Fruit fly (Drosophila melanogaster) whole organism, embryonic: ENCODE results near the gene trx.

Experiments
- Bteb2 ChIP-seq: fragments of 200-800 bp; sonication (Bioruptor generic); optimal IDR thresholded peaks from 2 replicates; lab custom pipeline; 2016; ENCODE audit warnings: missing biosample characterization, missing genetic modification characterization
- CG11560 ChIP-seq: fragments of 200-800 bp; sonication (Bioruptor generic); IDR thresholded peaks from 3 replicates; pipeline ENCODE4 v1.3.6; 2022; ENCODE audit warnings: missing biosample characterization, missing genetic modification characterization
- CG13123 ChIP-seq: fragments of 200-800 bp; sonication (Bioruptor generic); optimal IDR thresholded peaks from 2 replicates; lab custom pipeline; 2016; ENCODE audit warnings: missing biosample characterization, missing genetic modification characterization
- CG13287 ChIP-seq: fragments of 200-800 bp; sonication (Bioruptor generic); IDR thresholded peaks from 2 replicates; pipeline ENCODE4 v1.3.6; 2022; ENCODE audit warnings: missing biosample characterization, missing genetic modification characterization; ENCODE audit not compliant: partially characterized antibody
- CG15269 ChIP-seq: fragments of 200-800 bp; sonication (Bioruptor generic); optimal IDR thresholded peaks from 2 replicates; lab custom pipeline; 2018; ENCODE audit warnings: missing biosample characterization, mild to moderate bottlenecking, missing genetic modification characterization, moderate library complexity
- CG16815 ChIP-seq: fragments of 200-800 bp; sonication (Bioruptor generic); optimal IDR thresholded peaks from 3 replicates; lab custom pipeline; 2017; ENCODE audit warnings: missing biosample characterization, mild to moderate bottlenecking, missing genetic modification characterization
- CG17186 ChIP-seq: fragments of 200-800 bp; sonication (Bioruptor generic); optimal IDR thresholded peaks from 3 replicates; lab custom pipeline; 2017; ENCODE audit warnings: missing biosample characterization, missing genetic modification reagents, missing genetic modification characterization
- CG18764 ChIP-seq: fragments of 200-800 bp; sonication (Bioruptor generic); optimal IDR thresholded peaks from 3 replicates; lab custom pipeline; 2016; ENCODE audit warnings: missing biosample characterization, missing genetic modification characterization
- CG30020 ChIP-seq: fragments of 200-800 bp; optimal IDR thresholded peaks from 2 replicates; lab custom pipeline; 2019; ENCODE audit warnings: missing biosample characterization, mild to moderate bottlenecking, missing genetic modification characterization, moderate library complexity
- CG4282 ChIP-seq: fragments of 200-800 bp; sonication (Bioruptor generic); optimal IDR thresholded peaks from 2 replicates; lab custom pipeline; 2016; ENCODE audit warnings: missing biosample characterization, missing genetic modification characterization
- CG8944 ChIP-seq: fragments of 200-800 bp; sonication (Bioruptor generic); optimal IDR thresholded peaks from 3 replicates; lab custom pipeline; 2016; ENCODE audit warnings: missing biosample characterization, missing genetic modification characterization
- CTCF ChIP-seq: fragments of 200-800 bp; sonication (Bioruptor generic); optimal IDR thresholded peaks from 2 replicates; lab custom pipeline; 2017; ENCODE audit warnings: missing biosample characterization, mild to moderate bottlenecking, missing genetic modification characterization, moderate library complexity
- D19A ChIP-seq: fragments of 200-800 bp; optimal IDR thresholded peaks from 3 replicates; lab custom pipeline; 2019; ENCODE audit warnings: missing biosample characterization, mild to moderate bottlenecking, missing genetic modification characterization, moderate library complexity
- Dp ChIP-seq: fragments of 200-800 bp; sonication (Bioruptor generic); optimal IDR thresholded peaks from 2 replicates; lab custom pipeline; 2018; ENCODE audit warnings: missing biosample characterization, mild to moderate bottlenecking, missing genetic modification characterization, moderate library complexity
- E2f2 ChIP-seq: fragments of 200-800 bp; sonication (Bioruptor generic); IDR thresholded peaks from 2 replicates; pipeline ENCODE4 v1.3.6; 2022; ENCODE audit warnings: missing biosample characterization, missing genetic modification characterization
- Ets65A ChIP-seq: fragments of 200-800 bp; sonication (Bioruptor generic); peaks from one replicate; lab custom pipeline; 2016; ENCODE audit warnings: missing biosample characterization, missing genetic modification characterization
- Fer1 ChIP-seq: fragments of 200-800 bp; sonication (Bioruptor generic); optimal IDR thresholded peaks from 2 replicates; lab custom pipeline; 2017; ENCODE audit warnings: missing biosample characterization, mild to moderate bottlenecking, missing genetic modification characterization
- Myb ChIP-seq: fragments of 200-800 bp; sonication (Bioruptor generic); optimal IDR thresholded peaks from 2 replicates; lab custom pipeline; 2016; ENCODE audit warnings: missing biosample characterization, missing genetic modification characterization
- NFAT ChIP-seq: fragments of 200-800 bp; sonication (Bioruptor generic); IDR thresholded peaks from 2 replicates; pipeline ENCODE4 v1.3.6; 2022; ENCODE audit warnings: missing biosample characterization, missing genetic modification characterization
- Ssrp ChIP-seq: fragments of 200-800 bp; sonication (Bioruptor generic); optimal IDR thresholded peaks from 2 replicates; lab custom pipeline; 2018; ENCODE audit warnings: missing biosample characterization, mild to moderate bottlenecking, missing genetic modification characterization, moderate library complexity
- az2 ChIP-seq: fragments of 200-800 bp; sonication (Bioruptor generic); optimal IDR thresholded peaks from 3 replicates; lab custom pipeline; 2016; ENCODE audit warnings: missing biosample characterization, missing genetic modification characterization
- cad ChIP-seq: fragments of >200 bp; optimal IDR thresholded peaks from 2 replicates; lab custom pipeline; 2017; ENCODE audit warnings: missing biosample characterization, missing genetic modification characterization
- chif ChIP-seq, 2 experiments: fragments of 200-800 bp; sonication (Bioruptor generic); optimal IDR thresholded peaks; 3 replicates each; lab custom pipeline; 2016; ENCODE audit warnings: missing biosample characterization in 2 of 2, missing genetic modification characterization in 2 of 2
- crp ChIP-seq, 2 experiments: fragments of 200-800 bp; sonication (Bioruptor generic); optimal IDR thresholded peaks; 2 replicates in 1 of 2; 3 replicates in 1 of 2; lab custom pipeline; 2017; ENCODE audit warnings: missing biosample characterization in 2 of 2, missing genetic modification characterization in 2 of 2, mild to moderate bottlenecking in 1 of 2, moderate library complexity in 1 of 2
- disco-r ChIP-seq: fragments of 200-800 bp; sonication (Bioruptor generic); optimal IDR thresholded peaks from 2 replicates; lab custom pipeline; 2016; ENCODE audit warnings: missing biosample characterization, missing genetic modification characterization
- dpn ChIP-seq, 2 experiments: fragments of 200-800 bp; sonication (Bioruptor generic); optimal IDR thresholded peaks; 3 replicates each; lab custom pipeline; 2016; ENCODE audit warnings: missing biosample characterization in 2 of 2, missing genetic modification characterization in 2 of 2
- kay ChIP-seq: fragments of 200-800 bp; sonication (Bioruptor generic); optimal IDR thresholded peaks from 2 replicates; lab custom pipeline; 2016; ENCODE audit warnings: missing biosample characterization, missing genetic modification characterization
- ken ChIP-seq: fragments of 200-800 bp; sonication (Bioruptor generic); IDR thresholded peaks from 3 replicates; pipeline ENCODE4 v1.3.6; 2022; ENCODE audit warnings: missing biosample characterization, missing genetic modification characterization
- lmd ChIP-seq: fragments of 200-800 bp; sonication (Bioruptor generic); IDR thresholded peaks from 2 replicates; pipeline ENCODE4 v1.3.6; 2022; ENCODE audit warnings: missing biosample characterization, missing genetic modification characterization
- mam ChIP-seq: fragments of 200-800 bp; sonication (Bioruptor generic); optimal IDR thresholded peaks from 3 replicates; lab custom pipeline; 2016; ENCODE audit warnings: missing biosample characterization, missing genetic modification characterization
- otp ChIP-seq: fragments of 200-800 bp; sonication (Bioruptor generic); IDR thresholded peaks from 3 replicates; pipeline ENCODE4, ENCODE4 v1.3.6; 2022; ENCODE audit warnings: missing biosample characterization, missing genetic modification characterization
- pzg ChIP-seq: fragments of 200-800 bp; sonication (Bioruptor generic); optimal IDR thresholded peaks from 3 replicates; lab custom pipeline; 2018; ENCODE audit warnings: missing biosample characterization, mild to moderate bottlenecking, missing genetic modification characterization, moderate library complexity
- ro ChIP-seq: fragments of 200-800 bp; sonication (Bioruptor generic); IDR thresholded peaks from 2 replicates; pipeline ENCODE4 v1.3.6; 2022; ENCODE audit warnings: missing biosample characterization, missing genetic modification characterization
- row ChIP-seq: fragments of 200-800 bp; sonication (Bioruptor generic); IDR thresholded peaks from 3 replicates; pipeline ENCODE4 v1.3.6; 2022; ENCODE audit warnings: missing biosample characterization, missing genetic modification characterization
- stwl ChIP-seq: fragments of 200-800 bp; sonication (Bioruptor generic); optimal IDR thresholded peaks from 3 replicates; lab custom pipeline; 2018; ENCODE audit warnings: missing biosample characterization, mild to moderate bottlenecking, missing genetic modification characterization, moderate library complexity
- z ChIP-seq: fragments of 200-800 bp; sonication (Bioruptor generic); IDR thresholded peaks from 3 replicates; pipeline ENCODE4 v1.3.6; 2022; ENCODE audit warnings: missing biosample characterization, missing genetic modification characterization
- zen ChIP-seq: fragments of 200-800 bp; sonication (Bioruptor generic); optimal IDR thresholded peaks from 3 replicates; lab custom pipeline; 2018; ENCODE audit warnings: missing biosample characterization, mild to moderate bottlenecking, missing genetic modification characterization, moderate library complexity

Gene trx

dm6 chr3R:14259821-14260220 is 26.9 kb downstream of the trx start, which contains the start of gene MetRS-m:
MetRS-m (minus strand) TSS chr3R:14259991.
- TF ChIP-seq crp (GFP tag; optimal IDR thresholded peaks at IDR 0.05; lab: Kevin White, UChicago) (peak; percentile 32 to 87), ro (no peak), lmd (GFP tag; lab: Robert Waterston, UW) (no peak), CG13123 (GFP tag; lab: Kevin White, UChicago) (no peak), az2 (no peak), CG17186 (peak; percentile 37), CG18764 (GFP tag; lab: Kevin White, UChicago) (no peak), pzg (GFP tag; lab: Kevin White, UChicago) (peak; percentile 6), dpn (GFP tag; optimal IDR thresholded peaks at IDR 0.05; lab: Kevin White, UChicago) (no peak), Dp (GFP tag; lab: Kevin White, UChicago) (peak; percentile 54), CG13287 (peak; percentile 18; the same call in 1 of the 2 replicates), Myb (GFP tag; lab: Kevin White, UChicago) (peak; percentile 63), stwl (tag; lab: Kevin White, UChicago) (peak; percentile 58), E2f2 (GFP tag; lab: Robert Waterston, UW) (peak; percentile 59; the same call in 1 of the 2 replicates)

- TF ChIP-seq chif (GFP tag; optimal IDR thresholded peaks at IDR 0.05; lab: Kevin White, UChicago): no peak
- no peak for TF ChIP-seq CG8944 (GFP tag; lab: Kevin White, UChicago)
- TF ChIP-seq Myb (GFP tag; lab: Kevin White, UChicago): no peak
- TF ChIP-seq NFAT (GFP tag; lab: Robert Waterston, UW): no peak
- no peak for TF ChIP-seq CG15269 (tag; lab: Kevin White, UChicago)
- no peak for TF ChIP-seq kay (GFP tag; lab: Kevin White, UChicago)
- no peak for TF ChIP-seq cad (GFP tag; lab: Kevin White, UChicago)
- no peak for TF ChIP-seq CG16815 (GFP tag; lab: Kevin White, UChicago)
- no peak for TF ChIP-seq Fer1 (GFP tag; lab: Kevin White, UChicago)
- TF ChIP-seq z (GFP tag; lab: Robert Waterston, UW): no peak
- no peak for TF ChIP-seq disco-r (GFP tag; lab: Kevin White, UChicago)
- TF ChIP-seq zen (tag; lab: Kevin White, UChicago): no peak
- TF ChIP-seq otp (GFP tag; lab: Robert Waterston, UW): no peak
- TF ChIP-seq CTCF (GFP tag; lab: Kevin White, UChicago): no peak
- TF ChIP-seq row (GFP tag; lab: Robert Waterston, UW): no peak
- TF ChIP-seq mam (GFP tag; lab: Kevin White, UChicago): no peak
- TF ChIP-seq D19A (tag; lab: Kevin White, UChicago): no peak
- no peak for TF ChIP-seq CG4282
- no peak for TF ChIP-seq CG13287
- no peak for TF ChIP-seq Bteb2 (GFP tag; lab: Kevin White, UChicago)
- TF ChIP-seq, all 482 proteins: peak for 0
These were observed 30.9 kb downstream of the trx start, which contains the start of gene CG43179 for dm6 chr3R:14255808-14256207. CG43179 (plus strand) TSS chr3R:14256108.

dm6 chr3R:14245371-14245770 is 41.3 kb downstream of the trx start, which contains the start of gene CG9616:
CG9616 (minus strand) TSS chr3R:14245471.
- TF ChIP-seq kay (GFP tag; lab: Kevin White, UChicago) (no peak), row (GFP tag; lab: Robert Waterston, UW) (no peak), Ssrp (no peak), Ets65A (peak; percentile 68), CG30020 (tag; lab: Kevin White, UChicago) (no peak)

- no peak for TF ChIP-seq lmd (GFP tag; lab: Robert Waterston, UW)
- no peak for TF ChIP-seq CG11560 (tag; lab: Robert Waterston, UW)
- TF ChIP-seq ken (GFP tag; lab: Robert Waterston, UW): no peak
These were observed 42.1 kb downstream of the trx start, which contains the start of gene CG43291 for dm6 chr3R:14244577-14244976. CG43291 (minus strand) TSS chr3R:14244677.
